Worm (Caenorhabditis elegans) whole organism, L1 larva: ENCODE results near the gene C30A5.16.

Experiments used
- C04F5.9 ChIP-seq: sonication (generic microtip); optimal IDR thresholded peaks from 2 replicates; lab custom pipeline; 2016; ENCODE audit warnings: missing genetic modification characterization, missing compliant biosample characterization
- C16A3.4 ChIP-seq: fragments of 150-350 bp; optimal IDR thresholded peaks from 2 replicates; lab custom pipeline; 2014; ENCODE audit warnings: missing biosample characterization, missing genetic modification characterization
- Y116A8C.19 ChIP-seq: sonication (generic microtip); optimal IDR thresholded peaks from 2 replicates; lab custom pipeline; 2016; ENCODE audit warnings: missing compliant biosample characterization, missing genetic modification characterization, borderline replicate concordance
- aly-2 ChIP-seq: fragments of 150-350 bp; optimal IDR thresholded peaks from 2 replicates; lab custom pipeline; 2014; ENCODE audit warnings: missing biosample characterization, missing genetic modification characterization
- ceh-8 ChIP-seq: fragments of 200-800 bp; sonication (Bioruptor generic); optimal IDR thresholded peaks from 2 replicates; lab custom pipeline; 2018; ENCODE audit warnings: mild to moderate bottlenecking, missing genetic modification characterization, moderate library complexity, missing compliant biosample characterization
- efl-1 ChIP-seq, 4 experiments: fragments of 150-350 bp; optimal IDR thresholded peaks in 3 of 4; peaks in 1 of 4; 1 replicate in 1 of 4; 2 replicates in 3 of 4; lab custom pipeline; 2014; ENCODE audit warnings: missing biosample characterization in 2 of 4, missing genetic modification characterization in 2 of 4, missing genetic modification reagents in 2 of 4
- egl-13 ChIP-seq: sonication (generic microtip); optimal IDR thresholded peaks from 2 replicates; lab custom pipeline; 2016; ENCODE audit warnings: missing genotype, missing genetic modification reagents, missing genetic modification characterization, missing compliant biosample characterization
- fkh-4 ChIP-seq: sonication (generic microtip); optimal IDR thresholded peaks from 2 replicates; lab custom pipeline; 2016; ENCODE audit warnings: missing compliant biosample characterization, missing genetic modification characterization, borderline replicate concordance
- fos-1 ChIP-seq: fragments of 150-350 bp; optimal IDR thresholded peaks from 2 replicates; lab custom pipeline; 2014; ENCODE audit warnings: missing biosample characterization, missing genetic modification characterization
- hlh-4 ChIP-seq: sonication (generic microtip); optimal IDR thresholded peaks from 2 replicates; lab custom pipeline; 2016; ENCODE audit warnings: mild to moderate bottlenecking, missing genetic modification characterization, missing compliant biosample characterization
- hpl-2 ChIP-seq: fragments of 150-350 bp; optimal IDR thresholded peaks from 2 replicates; lab custom pipeline; 2014; ENCODE audit warnings: missing biosample characterization, missing genetic modification reagents, missing genetic modification characterization
- isw-1 ChIP-seq: fragments of 200-800 bp; sonication (Bioruptor generic); IDR thresholded peaks from 2 replicates; pipeline ENCODE4 v1.3.6; 2022; ENCODE audit warnings: missing genetic modification characterization, missing compliant biosample characterization
- lin-13 ChIP-seq: fragments of 150-350 bp; optimal IDR thresholded peaks from 2 replicates; lab custom pipeline; 2014; ENCODE audit warnings: missing biosample characterization, missing genetic modification reagents, missing genetic modification characterization
- lin-14 ChIP-seq: fragments of 200-800 bp; sonication (Bioruptor generic); optimal IDR thresholded peaks from 2 replicates; lab custom pipeline; 2018; ENCODE audit warnings: mild to moderate bottlenecking, missing genetic modification characterization, moderate library complexity, missing compliant biosample characterization
- lsy-2 ChIP-seq, 2 experiments: fragments of 150-350 bp; optimal IDR thresholded peaks; 2 replicates each; lab custom pipeline; 2014; ENCODE audit warnings: missing biosample characterization in 2 of 2, missing genetic modification characterization in 2 of 2
- nhr-19 ChIP-seq: fragments of 200-800 bp; sonication (Bioruptor generic); conservative IDR thresholded peaks from 2 replicates; pipeline ENCODE4 v1.3.6; 2022; ENCODE audit warnings: missing genetic modification characterization, missing compliant biosample characterization
- nhr-20 ChIP-seq: sonication (generic microtip); optimal IDR thresholded peaks from 2 replicates; lab custom pipeline; 2016; ENCODE audit warnings: mild to moderate bottlenecking, missing genetic modification characterization, missing compliant biosample characterization
- nhr-71 ChIP-seq: sonication (generic microtip); optimal IDR thresholded peaks from 2 replicates; lab custom pipeline; 2016; ENCODE audit warnings: mild to moderate bottlenecking, missing genetic modification characterization, moderate library complexity, missing compliant biosample characterization
- nhr-77 ChIP-seq: fragments of 150-350 bp; optimal IDR thresholded peaks from 2 replicates; lab custom pipeline; 2014; ENCODE audit warnings: missing biosample characterization, missing genetic modification characterization
- nhr-84 ChIP-seq: sonication (generic microtip); optimal IDR thresholded peaks from 2 replicates; lab custom pipeline; 2017; ENCODE audit warnings: missing biosample characterization, missing genetic modification characterization
- pag-3 ChIP-seq: sonication (generic microtip); optimal IDR thresholded peaks from 2 replicates; lab custom pipeline; 2017; ENCODE audit warnings: missing genetic modification characterization, mild to moderate bottlenecking, missing compliant biosample characterization, antibody characterized with exemption, borderline replicate concordance; ENCODE audit not compliant: insufficient read depth
- pax-3 ChIP-seq: fragments of 200-800 bp; sonication (Bioruptor generic); optimal IDR thresholded peaks from 2 replicates; lab custom pipeline; 2018; ENCODE audit warnings: mild to moderate bottlenecking, missing genetic modification characterization, moderate library complexity, missing compliant biosample characterization
- pqm-1 ChIP-seq: sonication (generic microtip); optimal IDR thresholded peaks from 3 replicates; lab custom pipeline; 2017; ENCODE audit warnings: missing biosample characterization, missing genetic modification characterization
- rnt-1 ChIP-seq: sonication (generic microtip); optimal IDR thresholded peaks from 2 replicates; lab custom pipeline; 2016; ENCODE audit warnings: mild to moderate bottlenecking, missing genetic modification characterization, moderate library complexity, missing compliant biosample characterization
- skn-1 ChIP-seq: fragments of 150-350 bp; optimal IDR thresholded peaks from 2 replicates; lab custom pipeline; 2014; ENCODE audit warnings: missing biosample characterization, missing genetic modification characterization
- snpc-4 ChIP-seq: fragments of 150-350 bp; optimal IDR thresholded peaks from 2 replicates; lab custom pipeline; 2014; ENCODE audit warnings: missing biosample characterization, missing genetic modification characterization
- sup-37 ChIP-seq: fragments of 200-800 bp; sonication (Bioruptor generic); optimal IDR thresholded peaks from 2 replicates; lab custom pipeline; 2018; ENCODE audit warnings: mild to moderate bottlenecking, missing genetic modification characterization, missing compliant biosample characterization
- tbx-2 ChIP-seq: sonication (generic microtip); optimal IDR thresholded peaks from 2 replicates; lab custom pipeline; 2016; ENCODE audit warnings: missing genetic modification characterization, missing compliant biosample characterization
- unc-86 ChIP-seq: sonication (generic microtip); optimal IDR thresholded peaks from 2 replicates; lab custom pipeline; 2016; ENCODE audit warnings: missing genetic modification characterization, missing compliant biosample characterization
- xbp-1 ChIP-seq: sonication (generic microtip); optimal IDR thresholded peaks from 2 replicates; lab custom pipeline; 2016; ENCODE audit warnings: missing genetic modification characterization, missing compliant biosample characterization
- zag-1 ChIP-seq: fragments of 150-350 bp; optimal IDR thresholded peaks from 2 replicates; lab custom pipeline; 2014; ENCODE audit warnings: missing biosample characterization, missing genetic modification characterization
- ztf-11 ChIP-seq, 2 experiments: sonication (generic microtip); optimal IDR thresholded peaks; 2 replicates each; lab custom pipeline; 2016 to 2017; ENCODE audit warnings: missing genetic modification characterization in 2 of 2, missing biosample characterization in 1 of 2, missing compliant biosample characterization in 1 of 2

Gene C30A5.16

DNA sequence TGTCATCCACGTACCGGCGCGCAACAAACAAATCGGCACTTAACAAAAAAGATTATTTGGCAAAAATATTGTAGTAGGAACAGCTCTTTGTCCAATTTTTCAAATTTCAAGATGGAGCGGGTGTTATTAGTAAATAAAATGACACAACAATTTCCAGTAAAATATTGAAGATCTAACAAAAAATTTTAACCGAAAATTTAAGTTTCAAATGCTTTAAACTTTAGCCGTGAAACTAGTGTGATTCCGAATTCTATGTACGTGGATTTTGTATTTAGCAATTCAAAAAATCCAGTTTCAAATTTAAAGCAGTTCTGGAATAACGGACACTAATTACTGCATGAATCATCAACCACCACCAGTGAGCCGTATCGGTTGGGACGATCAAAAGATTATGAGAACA lies 15.3 kb upstream of the C30A5.16 start, which contains the start of gene snb-5:
Gene snb-5, plus strand, starts transcription at position 301 of the 400 bp plus-strand sequence.
- TF ChIP-seq sup-37 (GFP tag; lab: Kevin White, UChicago) (no peak), isw-1 (GFP tag; lab: Robert Waterston, UW) (no peak), pqm-1 (tag; lab: Kevin White, UChicago) (no peak), nhr-77 (tag; lab: Kevin White, UChicago) (no peak), snpc-4 (tag; lab: Kevin White, UChicago) (no peak), rnt-1 (tag; lab: Kevin White, UChicago) (no peak), nhr-20 (tag; lab: Kevin White, UChicago) (no peak), nhr-84 (no peak), zag-1 (tag; lab: Kevin White, UChicago) (no peak), fkh-4 (no peak), Y116A8C.19 (tag; lab: Kevin White, UChicago) (no peak), C16A3.4 (tag; lab: Kevin White, UChicago) (no peak), pag-3 (tag; lab: Kevin White, UChicago) (no peak), egl-13 (tag; lab: Kevin White, UChicago) (no peak), efl-1 (optimal IDR thresholded peaks at IDR 0.05; lab: Kevin White, UChicago) (no peak), efl-1 (GFP tag; optimal IDR thresholded peaks at IDR 0.05 in 1 of 2; lab: Kevin White, UChicago) (no peak), skn-1 (no peak), C04F5.9 (no peak), ztf-11 (tag; optimal IDR thresholded peaks at IDR 0.05; lab: Kevin White, UChicago) (no peak), aly-2 (tag; lab: Kevin White, UChicago) (no peak)
- TF ChIP-seq, all 84 proteins: peak for 0

DNA sequence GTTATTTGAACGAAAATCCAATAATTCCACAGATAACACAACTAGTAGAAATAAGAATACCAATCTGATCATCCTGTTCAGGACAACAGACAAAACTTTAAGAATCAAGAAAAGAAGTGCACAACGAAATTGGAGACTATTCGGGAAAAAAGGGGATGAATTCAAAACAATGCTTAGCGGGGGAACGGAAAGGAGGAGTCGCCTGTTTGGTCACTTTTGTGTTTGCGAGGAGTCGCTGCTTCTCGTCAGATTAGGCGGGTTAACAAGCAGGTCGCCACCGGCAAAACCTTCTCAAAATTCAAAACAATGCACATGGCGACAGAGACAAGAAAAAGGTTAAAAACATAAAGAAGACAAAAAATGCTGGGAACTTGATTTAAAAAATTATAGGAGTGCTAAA lies 8.2 kb upstream of the C30A5.16 start, which contains the start of gene C30A5.10:
Gene C30A5.10, minus strand, starts transcription at position 101 of the 400 bp plus-strand sequence.
- no peak for TF ChIP-seq fos-1
- no peak for TF ChIP-seq nhr-19 (GFP tag; lab: Robert Waterston, UW)
- no peak for TF ChIP-seq nhr-71 (tag; lab: Kevin White, UChicago)
- TF ChIP-seq hpl-2 (GFP tag; lab: Kevin White, UChicago), result no peak
- no peak for TF ChIP-seq ceh-8 (GFP tag; lab: Kevin White, UChicago)
- no peak for TF ChIP-seq skn-1
- TF ChIP-seq nhr-77 (tag; lab: Kevin White, UChicago), result no peak
- no peak for TF ChIP-seq sup-37 (GFP tag; lab: Kevin White, UChicago)
- TF ChIP-seq nhr-84, result no peak
- TF ChIP-seq lin-13 (GFP tag; lab: Kevin White, UChicago), result no peak
- no peak for TF ChIP-seq pax-3 (tag; lab: Kevin White, UChicago)
- no peak for TF ChIP-seq xbp-1 (tag; lab: Kevin White, UChicago)
- TF ChIP-seq, all 84 proteins: peak for 0

- TF ChIP-seq nhr-19 (GFP tag; lab: Robert Waterston, UW) (no peak), lin-14 (GFP tag; lab: Kevin White, UChicago) (peak; percentile 41), egl-13 (tag; lab: Kevin White, UChicago) (peak; percentile 36), unc-86 (peak; percentile 97), lsy-2 (tag; optimal IDR thresholded peaks at IDR 0.05; lab: Kevin White, UChicago) (peak in 1 of 2 experiments; percentile 61)
These were observed 6.5 kb upstream of the C30A5.16 start for ce11 chrIII:8211562-8211961.

DNA sequence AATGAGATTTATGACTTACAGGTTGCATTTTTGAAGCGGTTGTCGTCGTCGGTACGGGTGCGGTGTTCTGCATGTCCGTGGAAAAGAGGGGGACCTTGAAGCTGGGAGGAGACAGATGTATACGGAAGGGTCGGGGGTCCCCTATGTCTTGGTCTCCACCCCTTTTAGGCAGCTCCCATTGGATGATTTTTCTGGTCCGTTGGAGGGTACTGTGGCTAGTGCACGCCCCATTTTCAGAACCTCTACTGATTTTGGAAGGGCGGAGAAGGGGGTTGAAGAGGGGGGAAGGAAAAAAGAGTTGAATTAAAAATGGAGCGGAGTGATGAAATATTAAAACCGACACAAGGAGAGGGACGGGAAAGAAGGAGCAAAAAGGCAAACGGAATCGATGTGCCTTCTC lies 1.8 kb upstream of the C30A5.16 start, which contains the start of gene unc-86:
Gene unc-86, minus strand, starts transcription at position 113 of the 400 bp plus-strand sequence.
- TF ChIP-seq hlh-4 (tag; lab: Kevin White, UChicago), result no peak
- peak in 1 of 2 experiments; percentile 31 for TF ChIP-seq lsy-2 (tag; optimal IDR thresholded peaks at IDR 0.05; lab: Kevin White, UChicago)
- TF ChIP-seq xbp-1 (tag; lab: Kevin White, UChicago), result no peak
- TF ChIP-seq lin-14 (GFP tag; lab: Kevin White, UChicago), result peak; percentile 4
- TF ChIP-seq unc-86, result peak; percentile 86

ce11 chrIII:8220081-8220480 lies 2.1 kb downstream of the C30A5.16 start:
- TF ChIP-seq tbx-2, result peak; percentile 6
- peak in 1 of 2 experiments; percentile 57 for TF ChIP-seq ztf-11 (tag; optimal IDR thresholded peaks at IDR 0.05; lab: Kevin White, UChicago)
- no peak for TF ChIP-seq skn-1
- peak; percentile 79 for TF ChIP-seq unc-86
